Worm (Caenorhabditis elegans) whole organism, L2 larva: ENCODE results near the gene unc-119.
A peak's percentile ranks its signal among the peaks of the same experiment; 100 is the strongest.

Experiments used
- F13H6.1 ChIP-seq: sonication (generic microtip); optimal IDR thresholded peaks from 2 replicates; lab custom pipeline; 2016; ENCODE audit warnings: missing genetic modification characterization, missing compliant biosample characterization
- ama-1 ChIP-seq: fragments of 150-350 bp; optimal IDR thresholded peaks from 2 replicates; lab custom pipeline; 2018; ENCODE audit warnings: inconsistent platforms
- blmp-1 ChIP-seq: sonication (generic microtip); optimal IDR thresholded peaks from 2 replicates; lab custom pipeline; 2017; ENCODE audit warnings: missing genetic modification characterization, mild to moderate bottlenecking, missing compliant biosample characterization, antibody characterized with exemption, moderate library complexity; ENCODE audit not compliant: insufficient read depth
- fos-1 ChIP-seq: fragments of 150-350 bp; optimal IDR thresholded peaks from 2 replicates; lab custom pipeline; 2014; ENCODE audit warnings: missing biosample characterization, missing genetic modification characterization
- lin-39 ChIP-seq: fragments of 150-350 bp; optimal IDR thresholded peaks from 2 replicates; lab custom pipeline; 2014; ENCODE audit warnings: missing biosample characterization, missing genetic modification reagents, missing genetic modification characterization
- mdl-1 ChIP-seq, 2 experiments: fragments of 150-350 bp in 1 of 2; sonication (generic microtip) in 1 of 2; optimal IDR thresholded peaks; 2 replicates each; lab custom pipeline; 2017; ENCODE audit warnings: missing biosample characterization in 2 of 2, missing genetic modification characterization in 2 of 2
- nhr-11 ChIP-seq: fragments of 150-350 bp; optimal IDR thresholded peaks from 2 replicates; lab custom pipeline; 2014; ENCODE audit warnings: missing biosample characterization, missing genetic modification characterization
- nhr-237 ChIP-seq: fragments of 150-350 bp; optimal IDR thresholded peaks from 2 replicates; lab custom pipeline; 2014; ENCODE audit warnings: missing biosample characterization, missing genetic modification characterization
- nhr-77 ChIP-seq: fragments of 150-350 bp; optimal IDR thresholded peaks from 2 replicates; lab custom pipeline; 2014; ENCODE audit warnings: missing biosample characterization, missing genetic modification characterization
- unc-39 ChIP-seq: fragments of 150-350 bp; optimal IDR thresholded peaks from 2 replicates; lab custom pipeline; 2014; ENCODE audit warnings: missing biosample characterization, missing genetic modification characterization

DNA sequence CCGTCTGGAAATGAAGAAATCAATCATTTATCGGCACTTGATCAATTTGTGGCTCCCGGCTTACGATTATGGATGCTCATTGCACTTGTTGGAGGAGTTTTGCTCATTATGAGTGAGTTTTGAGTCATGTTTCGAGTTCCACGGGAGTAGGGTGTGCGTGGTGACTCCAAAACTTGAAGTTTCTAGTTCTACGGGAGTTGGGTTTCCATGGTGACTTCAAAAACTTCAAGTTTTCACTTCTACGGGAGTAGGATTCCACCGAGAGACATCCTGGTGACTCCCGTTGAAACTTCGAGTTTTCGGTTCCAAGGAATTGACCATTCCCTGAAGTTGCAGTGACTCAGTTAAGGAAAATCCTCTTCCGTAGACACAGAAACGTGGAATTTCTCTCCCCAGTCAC is 45.6 kb upstream of the unc-119 start:
- TF ChIP-seq F13H6.1 (tag; lab: Kevin White, UChicago), result peak; percentile 20
- TF ChIP-seq mdl-1 (tag; optimal IDR thresholded peaks at IDR 0.05; lab: Kevin White, UChicago), result no peak
- no peak for TF ChIP-seq nhr-77
- no peak for TF ChIP-seq nhr-11 (tag; lab: Kevin White, UChicago)
- no peak for TF ChIP-seq ama-1 (lab: Kevin White, UChicago)
- no peak for TF ChIP-seq unc-39 (tag; lab: Kevin White, UChicago)
- TF ChIP-seq fos-1 (tag; lab: Kevin White, UChicago), result no peak
- TF ChIP-seq nhr-237, result no peak
- no peak for TF ChIP-seq blmp-1 (tag; lab: Kevin White, UChicago)
- TF ChIP-seq lin-39 (tag; lab: Kevin White, UChicago), result no peak
